Fruit fly (Drosophila melanogaster) whole organism, embryonic: Measurements from ENCODE around the gene SelG.

ENCODE experiments used
- ATbp ChIP-seq: fragments of 200-800 bp; sonication (Bioruptor generic); optimal IDR thresholded peaks from 2 replicates; lab custom pipeline; 2017; ENCODE audit warnings: missing biosample characterization, mild to moderate bottlenecking, missing genetic modification characterization, missing genetic modification reagents
- Atf3 ChIP-seq: fragments of 200-800 bp; sonication (Bioruptor generic); optimal IDR thresholded peaks from 3 replicates; lab custom pipeline; 2016; ENCODE audit warnings: missing biosample characterization, missing genetic modification characterization
- Atf6 ChIP-seq: fragments of 200-800 bp; sonication (Bioruptor generic); IDR thresholded peaks from 2 replicates; pipeline ENCODE4 v1.3.6; 2022; ENCODE audit warnings: missing biosample characterization, missing genetic modification characterization
- Bgb ChIP-seq: fragments of 200-800 bp; sonication (Bioruptor generic); IDR thresholded peaks from 2 replicates; pipeline ENCODE4 v1.3.6; 2022; ENCODE audit warnings: missing biosample characterization, missing genetic modification characterization; ENCODE audit not compliant: partially characterized antibody
- CG10267 ChIP-seq: fragments of 200-800 bp; sonication (Bioruptor generic); optimal IDR thresholded peaks from 2 replicates; lab custom pipeline; 2018; ENCODE audit warnings: missing biosample characterization, mild to moderate bottlenecking, missing genetic modification characterization, moderate library complexity
- CG10654 ChIP-seq: fragments of 200-800 bp; sonication (Bioruptor generic); optimal IDR thresholded peaks from 2 replicates; lab custom pipeline; 2016; ENCODE audit warnings: missing biosample characterization, missing genetic modification characterization
- CG11093 ChIP-seq: fragments of 200-800 bp; sonication (Bioruptor generic); IDR thresholded peaks from 3 replicates; pipeline ENCODE4 v1.3.6; 2022; ENCODE audit warnings: missing biosample characterization, missing genetic modification characterization
- CG12942 ChIP-seq: fragments of 200-800 bp; sonication (Bioruptor generic); optimal IDR thresholded peaks from 3 replicates; lab custom pipeline; 2016; ENCODE audit warnings: missing biosample characterization, missing genetic modification characterization
- CG15011 ChIP-seq: fragments of 200-800 bp; sonication (Bioruptor generic); optimal IDR thresholded peaks from 3 replicates; lab custom pipeline; 2018; ENCODE audit warnings: missing biosample characterization, mild to moderate bottlenecking, missing genetic modification characterization
- CG15479 ChIP-seq: fragments of 200-800 bp; sonication (Bioruptor generic); optimal IDR thresholded peaks from 3 replicates; lab custom pipeline; 2019; ENCODE audit warnings: missing biosample characterization, mild to moderate bottlenecking, missing genetic modification characterization, moderate library complexity
- CG17359 ChIP-seq: fragments of 200-800 bp; sonication (Bioruptor generic); optimal IDR thresholded peaks from 3 replicates; lab custom pipeline; 2018; ENCODE audit warnings: missing biosample characterization, mild to moderate bottlenecking, missing genetic modification characterization, moderate library complexity
- CG18262 ChIP-seq: fragments of 200-800 bp; optimal IDR thresholded peaks from 3 replicates; lab custom pipeline; 2019; ENCODE audit warnings: missing biosample characterization, mild to moderate bottlenecking, missing genetic modification characterization, moderate library complexity
- CG18619 ChIP-seq: fragments of 200-800 bp; sonication (Bioruptor generic); optimal IDR thresholded peaks from 3 replicates; lab custom pipeline; 2017; ENCODE audit warnings: missing biosample characterization, mild to moderate bottlenecking, missing genetic modification characterization
- CG18764 ChIP-seq: fragments of 200-800 bp; sonication (Bioruptor generic); optimal IDR thresholded peaks from 3 replicates; lab custom pipeline; 2016; ENCODE audit warnings: missing biosample characterization, missing genetic modification characterization
- CG5953 ChIP-seq: fragments of 200-800 bp; sonication (Bioruptor generic); IDR thresholded peaks from 2 replicates; pipeline ENCODE4 v1.3.6; 2022; ENCODE audit warnings: missing biosample characterization, missing genetic modification characterization
- CG6272 ChIP-seq: fragments of 200-800 bp; sonication (Bioruptor generic); IDR thresholded peaks from 2 replicates; pipeline ENCODE4 v1.3.6; 2022; ENCODE audit warnings: missing biosample characterization, missing genetic modification characterization
- CG6683 ChIP-seq: fragments of 200-800 bp; sonication (Bioruptor generic); optimal IDR thresholded peaks from 2 replicates; lab custom pipeline; 2017; ENCODE audit warnings: missing biosample characterization, mild to moderate bottlenecking, missing genetic modification characterization, missing genetic modification reagents
- CG6813 ChIP-seq: fragments of 200-800 bp; sonication (Bioruptor generic); optimal IDR thresholded peaks from 2 replicates; lab custom pipeline; 2017; ENCODE audit warnings: missing biosample characterization, missing genetic modification characterization, mild to moderate bottlenecking, moderate library complexity, missing genetic modification reagents
- CG7271 ChIP-seq: fragments of 200-800 bp; sonication (Bioruptor generic); optimal IDR thresholded peaks from 2 replicates; lab custom pipeline; 2018; ENCODE audit warnings: missing biosample characterization, mild to moderate bottlenecking, missing genetic modification characterization, moderate library complexity
- CG7928 ChIP-seq: fragments of 200-800 bp; sonication (Bioruptor generic); optimal IDR thresholded peaks from 2 replicates; lab custom pipeline; 2017; ENCODE audit warnings: missing biosample characterization, mild to moderate bottlenecking, missing genetic modification characterization
- CG7963 ChIP-seq: fragments of 200-800 bp; sonication (Bioruptor generic); IDR thresholded peaks from 3 replicates; pipeline ENCODE4 v1.3.6; 2022; ENCODE audit warnings: missing biosample characterization, missing genetic modification characterization; ENCODE audit not compliant: partially characterized antibody
- CG8359 ChIP-seq: fragments of 200-800 bp; sonication (Bioruptor generic); optimal IDR thresholded peaks from 2 replicates; lab custom pipeline; 2017; ENCODE audit warnings: missing biosample characterization, mild to moderate bottlenecking, missing genetic modification characterization, borderline replicate concordance
- CG9609 ChIP-seq: fragments of 200-800 bp; sonication (Bioruptor generic); optimal IDR thresholded peaks from 3 replicates; lab custom pipeline; 2016; ENCODE audit warnings: missing biosample characterization, missing genetic modification characterization
- CG9817 ChIP-seq: fragments of 200-800 bp; sonication (Bioruptor generic); optimal IDR thresholded peaks from 2 replicates; lab custom pipeline; 2018; ENCODE audit warnings: missing biosample characterization, mild to moderate bottlenecking, missing genetic modification characterization, moderate library complexity
- CoRest ChIP-seq: fragments of 200-800 bp; sonication (Bioruptor generic); optimal IDR thresholded peaks from 3 replicates; lab custom pipeline; 2018; ENCODE audit warnings: missing biosample characterization, mild to moderate bottlenecking, missing genetic modification characterization, moderate library complexity
- D19A ChIP-seq: fragments of 200-800 bp; optimal IDR thresholded peaks from 3 replicates; lab custom pipeline; 2019; ENCODE audit warnings: missing biosample characterization, mild to moderate bottlenecking, missing genetic modification characterization, moderate library complexity
- Doc2 ChIP-seq: fragments of 200-800 bp; sonication (Bioruptor generic); IDR thresholded peaks from 2 replicates; pipeline ENCODE4 v1.3.6; 2022; ENCODE audit warnings: missing biosample characterization, missing genetic modification characterization
- Eip74EF ChIP-seq, 2 experiments: fragments of 200-800 bp in 1 of 2; fragments of >200 bp in 1 of 2; sonication (Bioruptor generic) in 1 of 2; optimal IDR thresholded peaks; 2 replicates each; lab custom pipeline; 2017 to 2019; ENCODE audit warnings: missing biosample characterization in 2 of 2, missing genetic modification characterization in 2 of 2, mild to moderate bottlenecking in 1 of 2, moderate library complexity in 1 of 2
- Hey ChIP-seq: fragments of 200-800 bp; sonication (Bioruptor generic); optimal IDR thresholded peaks from 3 replicates; lab custom pipeline; 2018; ENCODE audit warnings: missing biosample characterization, mild to moderate bottlenecking, missing genetic modification characterization
- NC2β ChIP-seq: fragments of 200-800 bp; sonication (Bioruptor generic); optimal IDR thresholded peaks from 2 replicates; lab custom pipeline; 2016; ENCODE audit warnings: missing biosample characterization, missing genetic modification characterization
- Nf-YC ChIP-seq: fragments of 200-800 bp; optimal IDR thresholded peaks from 3 replicates; lab custom pipeline; 2019; ENCODE audit warnings: missing biosample characterization, mild to moderate bottlenecking, missing genetic modification characterization, moderate library complexity
- Poxn ChIP-seq: fragments of 200-800 bp; sonication (Bioruptor generic); IDR thresholded peaks from 2 replicates; pipeline ENCODE4 v1.3.6; 2022; ENCODE audit warnings: missing biosample characterization, missing genetic modification characterization
- Sry-δ ChIP-seq: fragments of 200-800 bp; sonication (Bioruptor generic); optimal IDR thresholded peaks from 2 replicates; lab custom pipeline; 2016; ENCODE audit warnings: missing biosample characterization, missing genetic modification characterization
- Ssrp ChIP-seq: fragments of 200-800 bp; sonication (Bioruptor generic); optimal IDR thresholded peaks from 2 replicates; lab custom pipeline; 2018; ENCODE audit warnings: missing biosample characterization, mild to moderate bottlenecking, missing genetic modification characterization, moderate library complexity
- ap ChIP-seq: fragments of 200-800 bp; sonication (Bioruptor generic); IDR thresholded peaks from 2 replicates; pipeline ENCODE4 v1.3.6; 2022; ENCODE audit warnings: missing biosample characterization, missing genetic modification characterization
- bowl ChIP-seq: fragments of 200-800 bp; sonication (Bioruptor generic); IDR thresholded peaks from 2 replicates; pipeline ENCODE4 v1.3.6; 2022; ENCODE audit warnings: missing biosample characterization, missing genetic modification characterization
- cato ChIP-seq: fragments of 200-800 bp; sonication (Bioruptor generic); optimal IDR thresholded peaks from 2 replicates; lab custom pipeline; 2016; ENCODE audit warnings: missing biosample characterization, missing genetic modification characterization, borderline replicate concordance
- crol ChIP-seq: fragments of 200-800 bp; sonication (Bioruptor generic); IDR thresholded peaks from 2 replicates; pipeline ENCODE4 v1.3.6; 2022; ENCODE audit warnings: missing biosample characterization, missing genetic modification characterization
- cwo ChIP-seq: fragments of 200-800 bp; sonication (Bioruptor generic); optimal IDR thresholded peaks from 3 replicates; lab custom pipeline; 2017; ENCODE audit warnings: missing biosample characterization, missing genetic modification characterization, mild to moderate bottlenecking, moderate library complexity, missing genetic modification reagents
- dmrt11E ChIP-seq: fragments of 200-800 bp; sonication (Bioruptor generic); optimal IDR thresholded peaks from 3 replicates; lab custom pipeline; 2018; ENCODE audit warnings: missing biosample characterization, mild to moderate bottlenecking, missing genetic modification characterization, moderate library complexity
- dpn ChIP-seq, 2 experiments: fragments of 200-800 bp; sonication (Bioruptor generic); optimal IDR thresholded peaks; 3 replicates each; lab custom pipeline; 2016; ENCODE audit warnings: missing biosample characterization in 2 of 2, missing genetic modification characterization in 2 of 2
- eyg ChIP-seq: fragments of 200-800 bp; sonication (Bioruptor generic); optimal IDR thresholded peaks from 3 replicates; lab custom pipeline; 2016; ENCODE audit warnings: missing biosample characterization, missing genetic modification characterization
- fd3F ChIP-seq: fragments of 200-800 bp; sonication (Bioruptor generic); optimal IDR thresholded peaks from 2 replicates; lab custom pipeline; 2018; ENCODE audit warnings: missing biosample characterization, mild to moderate bottlenecking, missing genetic modification characterization, moderate library complexity
- insv ChIP-seq, 2 experiments: fragments of 200-800 bp; sonication (Bioruptor generic); optimal IDR thresholded peaks; 3 replicates each; lab custom pipeline; 2016 to 2018; ENCODE audit warnings: missing biosample characterization in 2 of 2, missing genetic modification characterization in 2 of 2
- jumu ChIP-seq: fragments of 200-800 bp; sonication (Bioruptor generic); optimal IDR thresholded peaks from 3 replicates; lab custom pipeline; 2016; ENCODE audit warnings: missing biosample characterization, missing genetic modification characterization
- trem ChIP-seq: fragments of 200-800 bp; optimal IDR thresholded peaks from 3 replicates; lab custom pipeline; 2019; ENCODE audit warnings: missing biosample characterization, mild to moderate bottlenecking, missing genetic modification characterization, moderate library complexity
- zen ChIP-seq: fragments of 200-800 bp; sonication (Bioruptor generic); optimal IDR thresholded peaks from 3 replicates; lab custom pipeline; 2018; ENCODE audit warnings: missing biosample characterization, mild to moderate bottlenecking, missing genetic modification characterization, moderate library complexity

Gene SelG

dm6 chrX:11857522-11858438, 29.3 kb upstream of the SelG start (continued):
- TF ChIP-seq CG8359 (peak; percentile 71), zen (peak; percentile 62), Nf-YC (peak; percentile 49), CoRest (tag; lab: Kevin White, UChicago) (peak; percentile 72), CG10267 (peak; percentile 51), eyg (GFP tag; lab: Kevin White, UChicago) (peak; percentile 55), Hey (tag; lab: Kevin White, UChicago) (no peak), CG7928 (GFP tag; lab: Kevin White, UChicago) (peak; percentile 36), Bgb (GFP tag; lab: Robert Waterston, UW) (no peak), CG9817 (tag; lab: Kevin White, UChicago) (peak; percentile 49), CG17359 (peak; percentile 82), CG6683 (GFP tag; lab: Kevin White, UChicago) (no peak), bowl (GFP tag; lab: Robert Waterston, UW) (peak; percentile 36; the same call in 1 of the 2 replicates), CG18764 (GFP tag; lab: Kevin White, UChicago) (peak; percentile 15), CG6813 (GFP tag; lab: Kevin White, UChicago) (peak; percentile 26), Atf6 (GFP tag; lab: Robert Waterston, UW) (peak; percentile 20; the same call in 1 of the 2 replicates), insv (GFP tag; optimal IDR thresholded peaks at IDR 0.05; lab: Kevin White, UChicago) (no peak), jumu (peak; percentile 64), CG12942 (GFP tag; lab: Kevin White, UChicago) (peak; percentile 46), CG11093 (peak; percentile 77), Poxn (GFP tag; lab: Robert Waterston, UW) (no peak), cwo (GFP tag; lab: Kevin White, UChicago) (peak; percentile 46), dmrt11E (tag; lab: Kevin White, UChicago) (peak; percentile 74), fd3F (GFP tag; lab: Kevin White, UChicago) (peak; percentile 23), trem (tag; lab: Kevin White, UChicago) (peak; percentile 33), CG7963 (GFP tag; lab: Robert Waterston, UW) (no peak), CG6272 (peak; percentile 74), Eip74EF (GFP tag; optimal IDR thresholded peaks at IDR 0.05; lab: Kevin White, UChicago) (peak in 1 of 2 experiments; percentile 91), D19A (no peak), Sry-δ (GFP tag; lab: Kevin White, UChicago) (no peak), dpn (GFP tag; optimal IDR thresholded peaks at IDR 0.05; lab: Kevin White, UChicago) (peak; percentile 62 to 79), crol (no peak), Ssrp (tag; lab: Kevin White, UChicago) (peak; percentile 74), CG9609 (GFP tag; lab: Kevin White, UChicago) (peak; percentile 11), CG18262 (peak; percentile 90), cato (GFP tag; lab: Kevin White, UChicago) (peak; percentile 29), CG7271 (tag; lab: Kevin White, UChicago) (no peak), Doc2 (GFP tag; lab: Robert Waterston, UW) (peak; percentile 56; the same call in 1 of the 2 replicates), NC2β (GFP tag; lab: Kevin White, UChicago) (peak; percentile 51), CG5953 (GFP tag; lab: Robert Waterston, UW) (no peak), CG18619 (GFP tag; lab: Kevin White, UChicago) (peak; percentile 36), CG10654 (peak; percentile 34), CG15011 (peak; percentile 14), ATbp (GFP tag; lab: Kevin White, UChicago) (peak; percentile 69), CG15479 (GFP tag; lab: Kevin White, UChicago) (no peak), ap (peak; percentile 61; the same call in 1 of the 2 replicates), Atf3 (GFP tag; lab: Kevin White, UChicago) (peak; percentile 11)
